Worm (Caenorhabditis elegans): ENCODE measurements around the gene alh-9.

The alh-9 gene

DNA sequence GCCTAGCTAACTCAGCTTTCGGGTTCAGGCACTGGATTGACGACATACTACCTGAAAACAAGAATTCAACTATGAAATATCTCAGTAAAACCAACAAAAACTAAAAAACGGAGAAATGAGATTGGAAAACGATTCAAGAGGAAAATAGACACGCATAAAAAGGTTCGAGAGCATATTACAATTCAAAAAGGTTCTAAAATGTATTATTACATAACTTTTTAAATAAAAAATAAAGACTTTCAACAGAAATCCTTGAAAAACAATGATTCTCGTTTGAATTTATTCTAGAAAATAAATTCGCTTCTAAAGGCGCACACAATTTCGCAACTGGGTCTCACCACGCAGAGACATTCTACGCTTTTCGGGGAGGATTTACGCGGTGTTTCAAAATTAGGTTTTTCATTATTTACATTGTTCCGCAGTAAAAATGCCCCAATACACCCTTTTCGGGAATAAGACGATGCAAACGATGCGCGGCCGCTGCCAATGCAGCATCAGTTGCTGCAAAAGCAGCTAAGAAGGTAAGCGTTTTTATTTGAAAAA is at the start of gene alh-9, which contains the start of gene cct-6 (continued):
- peak; percentile 9 for TF ChIP-seq spr-1 (tag; optimal IDR thresholded peaks at IDR 0.05)
- peak; percentile 62 for TF ChIP-seq lin-38 (GFP tag; IDR thresholded peaks at IDR 0.05)
- peak in 1 of 2 experiments; percentile 59 for TF ChIP-seq hif-1 (tag; optimal IDR thresholded peaks at IDR 0.05)

DNA sequence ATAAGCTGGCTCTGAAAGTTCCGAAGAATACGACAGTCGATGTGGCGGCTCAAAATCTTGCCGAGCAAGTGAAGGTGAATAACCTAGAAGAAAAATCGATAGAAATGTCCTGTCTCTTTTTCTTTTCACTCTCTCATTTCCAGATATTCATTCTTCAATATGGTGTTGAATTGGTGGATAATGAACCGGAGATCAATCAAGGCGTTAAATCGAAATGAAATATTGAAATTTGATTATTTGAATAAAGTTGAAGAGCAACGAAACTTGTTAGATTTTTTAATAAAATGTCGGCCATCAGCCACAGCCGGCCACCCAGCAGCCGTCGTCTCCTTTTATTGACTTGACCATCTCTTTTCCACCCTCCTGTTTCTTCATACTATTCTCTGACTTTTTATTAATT is 49.1 kb upstream of the alh-9 start, which contains the start of gene R12B2.2:
R12B2.2 (plus strand) TSS at position 301 of the 400 bp plus-strand sequence.
- TF ChIP-seq mes-2 (tag; optimal IDR thresholded peaks at IDR 0.05; ENCODE audit: poor library complexity, severe bottlenecking), result peak; percentile 20
- no peak for TF ChIP-seq nhr-25 (tag; optimal IDR thresholded peaks at IDR 0.05; ENCODE audit: borderline replicate concordance, insufficient read depth)

DNA sequence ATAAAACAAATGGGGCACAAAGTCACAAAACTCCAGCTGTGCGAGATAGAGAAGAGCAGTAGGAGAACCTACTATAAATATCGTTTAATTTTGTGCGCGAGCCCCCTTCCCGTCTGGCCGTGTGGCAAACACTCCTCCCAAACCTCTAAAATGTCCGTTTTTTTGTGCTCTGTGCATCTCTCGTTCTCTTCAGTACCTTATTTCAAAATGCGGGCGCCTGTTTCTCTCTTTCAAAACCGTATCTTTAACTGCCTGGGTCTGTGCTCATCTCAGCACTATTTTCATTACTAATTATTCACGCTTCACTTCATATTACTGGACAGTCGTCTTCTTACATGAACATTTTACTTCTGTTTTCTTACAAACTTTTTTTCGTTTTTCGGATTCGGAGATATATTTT is 45.8 kb upstream of the alh-9 start:
- TF ChIP-seq ceh-82 (tag; optimal IDR thresholded peaks at IDR 0.05) (no peak), hlh-11 (tag; optimal IDR thresholded peaks at IDR 0.05) (peak; percentile 25), lin-13 (GFP tag; optimal IDR thresholded peaks at IDR 0.05) (no peak), zip-11 (GFP tag; IDR thresholded peaks at IDR 0.05) (no peak), daf-16 (GFP tag; optimal IDR thresholded peaks at IDR 0.05) (no peak), daf-16 (tag; optimal IDR thresholded peaks at IDR 0.05) (peak; percentile 21), F37D6.2 (tag; optimal IDR thresholded peaks at IDR 0.05) (no peak), jun-1 (tag; optimal IDR thresholded peaks at IDR 0.05) (no peak), dve-1 (tag; optimal IDR thresholded peaks at IDR 0.05; ENCODE audit: insufficient read depth) (peak; percentile 9), lir-3 (tag; optimal IDR thresholded peaks at IDR 0.05) (no peak), ztf-7 (tag; optimal IDR thresholded peaks at IDR 0.05) (no peak), hlh-30 (tag; optimal IDR thresholded peaks at IDR 0.05; ENCODE audit: insufficient read depth) (no peak), dmd-6 (GFP tag; IDR thresholded peaks at IDR 0.05) (peak; percentile 8; the same call in 1 of the 2 replicates), vab-7 (GFP tag; IDR thresholded peaks at IDR 0.05) (no peak), mes-2 (tag; optimal IDR thresholded peaks at IDR 0.05; ENCODE audit: poor library complexity, severe bottlenecking) (peak; percentile 27), daf-19 (GFP tag; conservative IDR thresholded peaks at IDR 0.05) (no peak), pha-4 (GFP tag; IDR thresholded peaks at IDR 0.05) (no peak), pha-4 (tag; optimal IDR thresholded peaks at IDR 0.05) (no peak), duxl-1 (tag; optimal IDR thresholded peaks at IDR 0.05; ENCODE audit: poor library complexity) (no peak), aha-1 (tag) (peak; percentile 34), lin-39 (tag; optimal IDR thresholded peaks at IDR 0.05) (no peak), ceh-28 (tag; optimal IDR thresholded peaks at IDR 0.05) (no peak), nhr-28 (tag; optimal IDR thresholded peaks at IDR 0.05) (peak; percentile 24), dmd-8 (GFP tag; IDR thresholded peaks at IDR 0.05) (no peak), lin-15B (tag; optimal IDR thresholded peaks at IDR 0.05) (no peak), tra-1 (GFP tag; IDR thresholded peaks at IDR 0.05) (no peak), T20F7.1 (GFP tag; optimal IDR thresholded peaks at IDR 0.05) (no peak)

ce11 chrIII:5811957-5812356 is 43.9 kb upstream of the alh-9 start:
- TF ChIP-seq daf-16 (GFP tag; optimal IDR thresholded peaks at IDR 0.05), result no peak
- TF ChIP-seq daf-16 (tag; optimal IDR thresholded peaks at IDR 0.05), result peak; percentile 63
- TF ChIP-seq R02D3.7 (tag; optimal IDR thresholded peaks at IDR 0.05), result no peak
- TF ChIP-seq daf-19 (GFP tag; conservative IDR thresholded peaks at IDR 0.05), result no peak
- peak in 1 of 2 experiments; percentile 1 for TF ChIP-seq unc-62 (GFP tag; optimal IDR thresholded peaks at IDR 0.05 in 1 of 2)
- no peak for TF ChIP-seq unc-62 (tag; optimal IDR thresholded peaks at IDR 0.05)
- TF ChIP-seq mxl-2 (GFP tag; conservative IDR thresholded peaks at IDR 0.05), result no peak
- no peak for TF ChIP-seq ceh-28 (tag; optimal IDR thresholded peaks at IDR 0.05)

Measured in whole organism, L4 larva.